Fruit fly (Drosophila melanogaster) S2 (cell line): ENCODE measurements around the gene Deaf1.
A peak's percentile ranks its signal among the peaks of the same experiment; 100 is the strongest.

Experiments
- CG8478 ChIP-seq: fragments of >200 bp; optimal IDR thresholded peaks from 2 replicates; lab custom pipeline; 2018
- CTCF ChIP-seq, 2 experiments: fragments of >200 bp; optimal IDR thresholded peaks; 2 replicates each; lab custom pipeline; 2018

Deaf1 gene

dm6 chr3L:19817807-19818531 lies at the start of gene Deaf1, which contains the start of gene Fibp:
Gene Deaf1 (plus strand): TSS chr3L:19818174.
Gene Fibp (minus strand): TSS chr3L:19817967.
- TF ChIP-seq CG8478 = no peak
- TF ChIP-seq CTCF (optimal IDR thresholded peaks at IDR 0.05; lab: Kevin White, UChicago) = peak in 1 of 2 experiments; percentile 9

DNA sequence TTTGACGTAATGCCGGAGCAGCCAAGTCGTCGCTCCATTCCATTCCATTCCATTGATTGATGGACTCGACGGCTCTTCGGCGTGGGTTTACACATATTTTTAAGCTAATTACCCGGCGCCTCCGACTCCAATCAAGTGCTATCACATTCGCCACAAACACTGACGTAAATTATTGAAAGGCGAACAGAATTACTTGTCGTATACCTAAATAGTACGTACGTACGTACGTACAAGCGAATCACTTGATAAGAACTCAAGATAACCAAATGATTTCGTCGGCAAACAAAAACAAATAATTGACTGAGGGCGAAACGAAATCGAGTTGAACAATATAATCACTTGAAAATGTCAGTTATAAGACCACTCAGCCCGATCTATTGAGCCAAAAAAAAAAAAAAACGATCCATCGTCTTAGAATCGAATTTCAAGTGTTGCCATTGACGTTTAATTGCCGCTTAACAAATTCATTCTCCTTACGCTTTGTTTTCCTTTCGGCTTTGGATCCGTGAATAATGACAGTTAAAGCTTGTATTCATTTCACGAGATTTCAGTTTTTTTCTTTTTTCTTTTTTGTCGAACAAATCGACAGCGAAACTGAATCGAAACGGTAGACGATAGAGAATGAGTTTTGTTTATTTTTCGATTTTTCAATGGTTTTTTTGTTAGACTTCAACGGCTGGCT lies 40.6 kb upstream of the Deaf1 start:
- no peak for TF ChIP-seq CTCF (optimal IDR thresholded peaks at IDR 0.05; lab: Kevin White, UChicago)
- no peak for TF ChIP-seq CG8478

- TF ChIP-seq CTCF (optimal IDR thresholded peaks at IDR 0.05; lab: Kevin White, UChicago) (no peak), CG8478 (no peak)
Observed at dm6 chr3L:19778530-19778929, 39.4 kb upstream of the Deaf1 start.

- TF ChIP-seq CG8478 = no peak
Observed at dm6 chr3L:19787632-19788031, 30.3 kb upstream of the Deaf1 start.

DNA sequence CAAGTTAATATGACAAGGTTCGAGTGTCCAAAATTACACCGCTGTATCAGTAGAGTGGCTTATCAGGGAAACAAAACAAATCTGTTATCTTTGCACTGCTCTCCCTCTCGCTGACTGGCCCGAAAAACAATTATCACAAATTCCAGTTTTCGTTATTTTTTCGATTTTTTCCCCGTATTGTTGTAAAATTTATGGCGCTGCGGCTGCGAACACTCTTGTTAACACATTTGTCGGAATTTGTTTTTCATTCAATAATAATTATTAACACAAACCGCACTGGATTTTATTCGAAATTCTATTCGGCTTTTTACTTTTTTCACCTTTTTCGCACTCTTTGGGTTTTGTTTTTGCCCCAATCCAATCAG lies 27.4 kb upstream of the Deaf1 start:
- TF ChIP-seq CTCF (optimal IDR thresholded peaks at IDR 0.05; lab: Kevin White, UChicago) = no peak

DNA sequence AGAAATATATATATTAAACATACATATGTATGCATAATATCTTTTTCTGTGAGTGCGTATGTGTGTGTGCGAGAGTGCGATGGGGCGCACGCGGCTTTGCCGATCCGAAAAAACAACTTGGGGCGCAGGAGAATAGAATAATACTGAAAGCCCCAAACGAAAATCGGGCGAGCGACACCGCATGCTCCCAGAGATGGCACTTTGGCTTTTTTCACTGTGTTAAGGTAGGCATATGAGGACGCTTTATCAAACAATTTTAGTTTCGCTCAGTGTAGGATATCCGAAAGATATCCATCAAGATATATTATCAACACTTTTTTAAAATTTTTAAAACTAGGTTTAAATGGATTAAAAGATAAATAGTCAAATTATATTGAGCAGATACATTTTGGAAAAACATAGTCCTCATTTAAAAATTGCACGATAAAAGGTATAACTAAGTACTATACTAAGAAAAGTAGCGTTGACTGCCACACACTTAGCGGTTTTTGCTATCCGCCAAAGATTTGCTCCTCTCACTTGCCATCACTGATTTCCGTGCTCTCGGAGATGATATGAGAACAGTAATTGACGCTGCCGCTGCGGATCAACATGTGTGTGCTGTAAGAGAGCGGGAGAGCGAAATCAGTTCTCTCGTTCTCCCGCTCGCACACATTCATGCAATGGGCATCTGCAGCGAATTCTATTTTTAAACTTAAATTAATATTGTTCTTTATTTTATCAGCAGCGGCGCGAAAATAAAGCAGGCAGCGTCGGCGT lies 26.9 kb upstream of the Deaf1 start:
- TF ChIP-seq CTCF (optimal IDR thresholded peaks at IDR 0.05; lab: Kevin White, UChicago) (no peak), CG8478 (no peak)

DNA sequence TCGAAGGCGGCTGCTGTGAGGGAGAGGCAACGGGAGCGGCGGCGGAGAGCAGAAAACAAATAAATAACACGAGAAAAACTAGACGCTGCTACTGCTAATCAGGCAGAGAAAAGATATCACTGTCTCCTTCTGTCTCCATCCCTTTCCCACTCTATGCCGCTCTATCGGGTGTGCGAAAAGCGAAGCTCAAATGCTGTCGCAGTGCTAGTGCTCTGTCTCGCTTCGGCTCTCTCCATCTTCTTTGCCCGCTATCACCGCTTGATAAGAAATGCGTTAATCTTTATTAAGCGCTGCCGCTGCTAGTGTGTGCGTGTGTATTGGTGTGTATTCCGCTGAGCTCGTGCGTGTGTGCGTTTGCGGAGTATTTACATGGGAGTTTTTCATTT lies 26.3 kb upstream of the Deaf1 start:
- TF ChIP-seq CG8478 (no peak), CTCF (optimal IDR thresholded peaks at IDR 0.05; lab: Kevin White, UChicago) (peak in 1 of 2 experiments; percentile 9)

DNA sequence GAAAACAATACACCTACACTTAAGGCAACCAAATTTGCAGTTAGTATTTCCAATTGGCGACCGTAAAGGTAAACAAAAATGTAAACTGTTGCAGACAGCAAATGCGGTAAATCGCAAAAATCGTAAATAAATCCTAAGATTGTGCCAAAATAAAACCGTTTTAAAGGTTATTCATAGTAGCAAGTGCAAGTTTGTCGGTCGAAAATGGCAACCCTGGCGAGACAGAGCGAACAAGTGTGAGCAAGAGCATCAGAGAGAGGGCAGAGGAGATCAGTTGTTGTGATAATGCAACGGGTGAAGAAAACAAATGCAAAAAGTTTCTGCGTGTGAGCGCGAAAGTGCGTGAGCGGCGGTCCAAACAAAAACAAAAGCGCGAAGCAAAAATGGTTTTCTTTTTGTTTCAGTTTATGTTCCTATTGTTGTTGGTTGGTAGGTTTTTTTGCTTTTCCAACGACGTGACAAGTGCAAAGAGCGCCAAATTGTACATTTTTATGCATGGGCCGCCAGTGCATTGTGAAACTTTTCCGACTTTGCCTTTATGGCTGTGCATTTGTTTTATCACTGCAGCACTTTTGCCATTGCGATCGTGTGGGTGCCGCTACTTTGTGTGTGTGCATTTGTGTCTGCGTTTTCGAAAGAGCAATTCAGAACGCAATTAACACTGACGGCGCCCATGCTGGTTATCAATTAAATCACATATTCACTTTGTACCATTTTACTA lies 25.1 kb upstream of the Deaf1 start:
- TF ChIP-seq CG8478 (no peak), CTCF (optimal IDR thresholded peaks at IDR 0.05; lab: Kevin White, UChicago) (no peak)

DNA sequence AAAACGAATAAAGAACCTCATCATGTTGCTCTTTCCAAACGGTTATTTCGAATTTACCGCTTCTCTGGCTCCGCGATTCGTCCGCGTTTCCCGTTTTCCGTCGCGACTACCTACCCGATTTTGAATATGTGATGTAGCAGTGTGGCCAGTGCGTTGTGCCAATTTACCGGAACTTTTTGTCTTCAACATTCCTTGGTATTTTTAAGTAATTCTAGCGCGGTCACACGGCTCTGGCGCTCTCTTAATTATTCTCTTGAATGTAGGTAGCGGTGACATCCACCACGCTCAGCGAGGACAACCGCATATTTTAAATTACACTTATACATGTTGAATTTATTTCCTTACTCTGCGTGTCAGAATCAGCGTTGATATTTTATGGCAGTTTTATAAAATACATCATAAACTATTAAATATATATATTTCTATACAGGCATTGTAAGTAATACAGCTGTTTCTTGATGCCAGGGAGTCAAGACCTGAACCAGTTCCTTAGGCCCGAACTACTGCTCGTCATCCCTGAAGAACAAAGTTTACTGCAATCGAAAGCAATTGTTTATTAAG lies 24.5 kb upstream of the Deaf1 start, which contains the start of the genes CG42637, Gyc76C and SREBP:
CG42637 (minus strand) TSS at position 132 of the 561 bp plus-strand sequence.
Gyc76C (minus strand) TSS at position 132 of the 561 bp plus-strand sequence.
SREBP (plus strand) TSS at position 498 of the 561 bp plus-strand sequence.
- TF ChIP-seq CTCF (optimal IDR thresholded peaks at IDR 0.05; lab: Kevin White, UChicago) (peak; percentile 19 to 55), CG8478 (no peak)

- no peak for TF ChIP-seq CTCF (optimal IDR thresholded peaks at IDR 0.05; lab: Kevin White, UChicago)
- TF ChIP-seq CG8478 = no peak
Observed at dm6 chr3L:19794203-19794802, 23.7 kb upstream of the Deaf1 start.

dm6 chr3L:19798978-19799377 lies 19.0 kb upstream of the Deaf1 start, which contains the start of gene Ir76a:
Gene Ir76a (plus strand): TSS chr3L:19799278.
- TF ChIP-seq CG8478 (no peak), CTCF (optimal IDR thresholded peaks at IDR 0.05; lab: Kevin White, UChicago) (no peak)

DNA sequence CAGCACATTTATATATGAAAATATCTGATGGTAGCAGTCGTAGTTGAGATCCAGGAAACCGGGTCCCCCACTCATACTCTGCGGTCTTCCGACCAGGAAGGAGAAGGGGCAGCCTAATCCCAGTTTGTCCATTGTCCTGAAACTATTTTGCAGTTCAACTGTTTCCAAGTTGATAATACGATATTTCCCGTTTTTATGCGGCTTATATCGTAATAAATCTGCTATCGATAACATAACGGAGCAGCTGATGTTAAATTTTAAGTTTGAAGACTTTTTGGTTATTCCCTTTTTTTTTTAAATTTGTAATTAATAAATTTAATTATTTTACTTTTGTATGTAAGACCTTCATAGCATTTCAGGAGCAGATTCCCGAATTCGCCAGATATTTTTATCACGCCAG lies 16.9 kb upstream of the Deaf1 start, which contains the start of gene CG14102:
CG14102 (minus strand) TSS at position 187 of the 400 bp plus-strand sequence.
- TF ChIP-seq CTCF (optimal IDR thresholded peaks at IDR 0.05; lab: Kevin White, UChicago) (no peak), CG8478 (no peak)

- TF ChIP-seq CTCF (optimal IDR thresholded peaks at IDR 0.05; lab: Kevin White, UChicago) = no peak
- TF ChIP-seq CG8478 = no peak
Observed at dm6 chr3L:19804908-19805307, 13.1 kb upstream of the Deaf1 start, which contains the start of the genes TORIP and Ccdc58. Gene TORIP (minus strand): TSS chr3L:19805080. Gene Ccdc58 (plus strand): TSS chr3L:19805181.

dm6 chr3L:19805895-19806294 lies 12.1 kb upstream of the Deaf1 start, which contains the start of gene CG34116:
Gene CG34116 (minus strand): TSS chr3L:19806036.
- TF ChIP-seq CG8478 (no peak), CTCF (optimal IDR thresholded peaks at IDR 0.05; lab: Kevin White, UChicago) (no peak)
